Worm (Caenorhabditis elegans): Measurements from ENCODE around the gene Y43E12A.3.

The Y43E12A.3 gene

DNA sequence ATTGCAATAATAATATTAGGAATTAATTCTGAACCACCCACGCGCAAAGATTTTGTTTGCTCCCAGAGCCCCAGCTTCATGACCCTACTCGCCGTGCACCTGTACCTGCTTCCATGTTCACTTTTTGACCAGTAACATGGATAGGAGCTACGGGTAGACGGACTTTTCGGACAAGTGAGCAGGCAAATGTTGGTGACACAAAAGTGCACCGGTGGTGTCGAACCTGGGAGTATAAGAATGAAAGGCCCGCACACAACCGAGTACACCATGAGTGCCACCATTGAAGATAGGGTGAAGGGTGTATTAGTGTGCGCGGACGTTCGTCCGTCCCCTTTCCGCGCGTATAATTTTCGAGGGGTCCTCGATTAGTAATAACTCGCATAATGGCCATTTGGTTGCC, 38.2 kb downstream of the Y43E12A.3 start (continued):
- TF ChIP-seq zfp-2 (tag; optimal IDR thresholded peaks at IDR 0.05) (peak; percentile 42), R02D3.7 (tag; optimal IDR thresholded peaks at IDR 0.05) (no peak), zfp-3 (GFP tag; conservative IDR thresholded peaks at IDR 0.05) (peak; percentile 67), dmd-9 (GFP tag; IDR thresholded peaks at IDR 0.05) (no peak), unc-62 (GFP tag; optimal IDR thresholded peaks at IDR 0.05 in 1 of 2) (peak in 1 of 2 experiments; percentile 24), unc-62 (tag; optimal IDR thresholded peaks at IDR 0.05) (no peak), Y48G9A.11 (GFP tag; IDR thresholded peaks at IDR 0.05) (peak; percentile 76), T20F7.1 (GFP tag; optimal IDR thresholded peaks at IDR 0.05) (peak; percentile 31), D1046.2 (GFP tag; IDR thresholded peaks at IDR 0.05) (peak; percentile 84), ZK546.5 (tag; optimal IDR thresholded peaks at IDR 0.05) (no peak), ceh-28 (tag; optimal IDR thresholded peaks at IDR 0.05) (no peak), zag-1 (tag; optimal IDR thresholded peaks at IDR 0.05) (no peak), ZK337.2 (GFP tag; IDR thresholded peaks at IDR 0.05) (peak; percentile 65; the same call in 1 of the 2 replicates), F44E2.7 (GFP tag; IDR thresholded peaks at IDR 0.05) (0 out of 2 replicates have a peak, but pooled peaks have one; percentile 43), ceh-20 (GFP tag; IDR thresholded peaks at IDR 0.05) (peak; percentile 71), hif-1 (tag; optimal IDR thresholded peaks at IDR 0.05) (peak in 1 of 2 experiments; percentile 54), daf-8 (GFP tag; IDR thresholded peaks at IDR 0.05) (no peak), nhr-111 (GFP tag; optimal IDR thresholded peaks at IDR 0.05) (peak; percentile 75), dmd-6 (GFP tag; IDR thresholded peaks at IDR 0.05) (0 out of 2 replicates have a peak, but pooled peaks have one; percentile 20), ces-1 (GFP tag; optimal IDR thresholded peaks at IDR 0.05) (no peak), fkh-10 (GFP tag; optimal IDR thresholded peaks at IDR 0.05) (no peak), T26A8.4 (GFP tag; IDR thresholded peaks at IDR 0.05) (peak; percentile 72), lin-29 (GFP tag; IDR thresholded peaks at IDR 0.05) (0 out of 2 replicates have a peak, but pooled peaks have one; percentile 32), mxl-2 (GFP tag; conservative IDR thresholded peaks at IDR 0.05) (0 out of 2 replicates have a peak, but pooled peaks have one; percentile 23), mdt-29 (GFP tag; IDR thresholded peaks at IDR 0.05) (peak; percentile 57; the same call in 1 of the 2 replicates), arid-1 (GFP tag; conservative IDR thresholded peaks at IDR 0.05) (peak; percentile 74), aha-1 (tag) (no peak), unc-130 (GFP tag; optimal IDR thresholded peaks at IDR 0.05) (peak; percentile 75), nhr-10 (tag; optimal IDR thresholded peaks at IDR 0.05) (no peak), hlh-30 (tag; optimal IDR thresholded peaks at IDR 0.05; ENCODE audit: insufficient read depth) (no peak), F10B5.3 (tag; optimal IDR thresholded peaks at IDR 0.05) (peak; percentile 35), mep-1 (tag; optimal IDR thresholded peaks at IDR 0.05) (peak; percentile 27), hlh-11 (tag; optimal IDR thresholded peaks at IDR 0.05) (no peak), pha-4 (GFP tag; IDR thresholded peaks at IDR 0.05) (peak; percentile 77), pha-4 (tag; optimal IDR thresholded peaks at IDR 0.05) (no peak), ctbp-1 (GFP tag; IDR thresholded peaks at IDR 0.05) (peak; percentile 88), ceh-32 (tag; optimal IDR thresholded peaks at IDR 0.05; ENCODE audit: poor library complexity) (no peak), F37D6.2 (tag; optimal IDR thresholded peaks at IDR 0.05) (no peak), lin-1 (GFP tag; IDR thresholded peaks at IDR 0.05) (peak; percentile 78), tra-1 (GFP tag; IDR thresholded peaks at IDR 0.05) (peak; percentile 76), saeg-2 (GFP tag; IDR thresholded peaks at IDR 0.05) (no peak), F49E8.2 (tag; optimal IDR thresholded peaks at IDR 0.05; ENCODE audit: borderline replicate concordance) (peak; percentile 91), daf-19 (GFP tag; conservative IDR thresholded peaks at IDR 0.05) (peak; percentile 85), madf-9 (GFP tag; conservative IDR thresholded peaks at IDR 0.05) (peak; percentile 74), dmd-8 (GFP tag; IDR thresholded peaks at IDR 0.05) (peak; percentile 86), daf-16 (GFP tag; optimal IDR thresholded peaks at IDR 0.05) (peak; percentile 31 to 64), daf-16 (tag; optimal IDR thresholded peaks at IDR 0.05) (peak; percentile 17), php-3 (GFP tag; IDR thresholded peaks at IDR 0.05) (peak; percentile 79), ceh-44 (GFP tag; IDR thresholded peaks at IDR 0.05) (peak; percentile 91), Y75B8A.6 (GFP tag; IDR thresholded peaks at IDR 0.05) (peak; percentile 75; the same call in 1 of the 2 replicates), set-16 (GFP tag; IDR thresholded peaks at IDR 0.05) (peak; percentile 39; the same call in 1 of the 2 replicates)
